Worm (Caenorhabditis elegans): ENCODE results near the gene let-23.
A peak's percentile ranks its signal among the peaks of the same experiment; 100 is the strongest.

Gene let-23

ce11 chrII:9181155-9181554 is 16.2 kb upstream of the let-23 start:
- TF ChIP-seq B0019.2 (GFP tag; conservative IDR thresholded peaks at IDR 0.05) (no peak), nhr-80 (tag; optimal IDR thresholded peaks at IDR 0.05) (peak; percentile 59)

ce11 chrII:9185915-9186314 is 11.4 kb upstream of the let-23 start:
- no peak for TF ChIP-seq efl-1 (GFP tag; optimal IDR thresholded peaks at IDR 0.05)
- no peak for TF ChIP-seq Y79H2A.3 (GFP tag; conservative IDR thresholded peaks at IDR 0.05)
- TF ChIP-seq ztf-3 (GFP tag; optimal IDR thresholded peaks at IDR 0.05), result no peak
- no peak for TF ChIP-seq F33H1.4 (GFP tag; IDR thresholded peaks at IDR 0.05)
- TF ChIP-seq F37B4.10 (GFP tag; IDR thresholded peaks at IDR 0.05), result no peak
- no peak for TF ChIP-seq chd-7 (tag; optimal IDR thresholded peaks at IDR 0.05)
- TF ChIP-seq sptf-2 (GFP tag; optimal IDR thresholded peaks at IDR 0.05), result no peak
- no peak for TF ChIP-seq F57C9.4 (tag; optimal IDR thresholded peaks at IDR 0.05)
- no peak for TF ChIP-seq D2030.7 (GFP tag; IDR thresholded peaks at IDR 0.05)
- no peak for TF ChIP-seq athp-1 (tag; optimal IDR thresholded peaks at IDR 0.05)
- no peak for TF ChIP-seq ztf-22 (GFP tag; optimal IDR thresholded peaks at IDR 0.05)
- TF ChIP-seq cebp-1 (GFP tag; IDR thresholded peaks at IDR 0.05), result no peak
- no peak for TF ChIP-seq cebp-1 (tag; optimal IDR thresholded peaks at IDR 0.05)
- no peak for TF ChIP-seq rpc-1 (optimal IDR thresholded peaks at IDR 0.05)
- TF ChIP-seq rpc-1 (tag; optimal IDR thresholded peaks at IDR 0.05), result no peak
- no peak for TF ChIP-seq atf-7 (tag; optimal IDR thresholded peaks at IDR 0.05)
- no peak for TF ChIP-seq F57A8.1 (GFP tag; optimal IDR thresholded peaks at IDR 0.05)
- TF ChIP-seq die-1 (tag; optimal IDR thresholded peaks at IDR 0.05), result no peak
- TF ChIP-seq egrh-3 (GFP tag; IDR thresholded peaks at IDR 0.05), result no peak
- no peak for TF ChIP-seq tbp1 (GFP tag; optimal IDR thresholded peaks at IDR 0.05)
- no peak for TF ChIP-seq hlh-12 (tag; optimal IDR thresholded peaks at IDR 0.05)

ce11 chrII:9188380-9188779 is 8.9 kb upstream of the let-23 start, which contains the start of gene sym-2:
TSS of gene sym-2 (minus strand) at chrII:9188480.
- no peak for TF ChIP-seq egl-44 (GFP tag; IDR thresholded peaks at IDR 0.05)
- TF ChIP-seq C06A6.2 (GFP tag; conservative IDR thresholded peaks at IDR 0.05), result no peak
- no peak for TF ChIP-seq unc-130 (GFP tag; optimal IDR thresholded peaks at IDR 0.05)
- TF ChIP-seq hsf-1 (GFP tag; IDR thresholded peaks at IDR 0.05), result no peak
- TF ChIP-seq ceh-40 (GFP tag; IDR thresholded peaks at IDR 0.05), result no peak
- no peak for TF ChIP-seq Y53G8AR.9 (GFP tag; conservative IDR thresholded peaks at IDR 0.05)
- no peak for TF ChIP-seq chd-7 (tag; optimal IDR thresholded peaks at IDR 0.05)
- TF ChIP-seq sdz-38 (tag; optimal IDR thresholded peaks at IDR 0.05), result no peak
- TF ChIP-seq rpc-1 (optimal IDR thresholded peaks at IDR 0.05), result no peak
- no peak for TF ChIP-seq rpc-1 (tag; optimal IDR thresholded peaks at IDR 0.05)
- TF ChIP-seq ceh-27 (GFP tag; optimal IDR thresholded peaks at IDR 0.05), result no peak
- no peak for TF ChIP-seq F39B2.1 (GFP tag; IDR thresholded peaks at IDR 0.05)

ce11 chrII:9189648-9190047 is 7.7 kb upstream of the let-23 start:
- TF ChIP-seq fkh-3 (tag; optimal IDR thresholded peaks at IDR 0.05), result no peak
- TF ChIP-seq dpff-1 (tag; optimal IDR thresholded peaks at IDR 0.05), result no peak
- TF ChIP-seq K12H6.12 (tag; optimal IDR thresholded peaks at IDR 0.05), result no peak
- TF ChIP-seq F33H1.4 (GFP tag; IDR thresholded peaks at IDR 0.05), result no peak
- no peak for TF ChIP-seq F10E7.11 (tag; optimal IDR thresholded peaks at IDR 0.05)
- no peak for TF ChIP-seq mel-28 (tag; optimal IDR thresholded peaks at IDR 0.05; ENCODE audit: borderline replicate concordance)
- TF ChIP-seq him-1 (tag; optimal IDR thresholded peaks at IDR 0.05), result no peak
- no peak for TF ChIP-seq ztf-3 (GFP tag; optimal IDR thresholded peaks at IDR 0.05)
- TF ChIP-seq F57C9.4 (tag; optimal IDR thresholded peaks at IDR 0.05), result no peak

Data from whole organism, young adult.